Fruit fly (Drosophila melanogaster) whole organism, wandering third instar larva: ENCODE results near the gene CG15743.

Experiments used
- Abd-B ChIP-seq: fragments of >200 bp; optimal IDR thresholded peaks from 2 replicates; lab custom pipeline; 2017; ENCODE audit warnings: missing biosample characterization, missing genetic modification characterization
- CG32264 ChIP-seq: fragments of 200-800 bp; sonication (Bioruptor generic); optimal IDR thresholded peaks from 2 replicates; lab custom pipeline; 2016; ENCODE audit warnings: missing biosample characterization, missing genetic modification characterization
- CG9705 ChIP-seq: fragments of 200-800 bp; sonication (Bioruptor generic); optimal IDR thresholded peaks from 2 replicates; lab custom pipeline; 2018; ENCODE audit warnings: missing biosample characterization, mild to moderate bottlenecking, missing genetic modification characterization
- CrebA ChIP-seq: fragments of 200-800 bp; sonication (Bioruptor generic); optimal IDR thresholded peaks from 2 replicates; lab custom pipeline; 2016; ENCODE audit warnings: missing biosample characterization, mild to moderate bottlenecking, missing genetic modification characterization, borderline replicate concordance
- Dfd ChIP-seq: fragments of >200 bp; optimal IDR thresholded peaks from 2 replicates; lab custom pipeline; 2017; ENCODE audit warnings: missing biosample characterization, missing genetic modification characterization
- Dif ChIP-seq: fragments of 200-275, 200-300 bp; sonication (Bioruptor generic); optimal IDR thresholded peaks from 2 replicates; lab custom pipeline; 2018; ENCODE audit warnings: missing biosample characterization, missing genetic modification characterization; ENCODE audit not compliant: partially characterized antibody
- GATAd ChIP-seq: sonication (Bioruptor generic); optimal IDR thresholded peaks from 2 replicates; lab custom pipeline; 2016; ENCODE audit warnings: missing biosample characterization, missing genetic modification characterization
- HLH106 ChIP-seq: fragments of 200-800 bp; optimal IDR thresholded peaks from 3 replicates; lab custom pipeline; 2019; ENCODE audit warnings: missing biosample characterization, mild to moderate bottlenecking, missing genetic modification characterization, moderate library complexity
- Hnf4 ChIP-seq: fragments of 200-800 bp; sonication (Bioruptor generic); optimal IDR thresholded peaks from 2 replicates; lab custom pipeline; 2016; ENCODE audit warnings: missing biosample characterization, mild to moderate bottlenecking, missing genetic modification characterization
- Hr78 ChIP-seq: fragments of >200 bp; optimal IDR thresholded peaks from 2 replicates; lab custom pipeline; 2017; ENCODE audit warnings: missing biosample characterization, missing genetic modification characterization
- Hr83 ChIP-seq: fragments of 200-300 bp; sonication (Bioruptor generic); optimal IDR thresholded peaks from 2 replicates; lab custom pipeline; 2016; ENCODE audit warnings: missing biosample characterization, mild to moderate bottlenecking, missing genetic modification characterization, moderate library complexity; ENCODE audit not compliant: poor library complexity, severe bottlenecking
- Jra ChIP-seq: sonication (Bioruptor generic); optimal IDR thresholded peaks from 2 replicates; lab custom pipeline; 2016; ENCODE audit warnings: missing biosample characterization, missing genetic modification characterization
- Mio ChIP-seq: sonication (Bioruptor generic); optimal IDR thresholded peaks from 2 replicates; lab custom pipeline; 2016; ENCODE audit warnings: missing biosample characterization, missing genetic modification characterization
- Myc ChIP-seq: fragments of >200 bp; optimal IDR thresholded peaks from 2 replicates; lab custom pipeline; 2017
- N ChIP-seq: fragments of >200 bp; optimal IDR thresholded peaks from 2 replicates; lab custom pipeline; 2018; ENCODE audit warnings: missing biosample characterization, missing external identifiers, missing genetic modification characterization
- Rel ChIP-seq, 2 experiments: fragments of 200-800 bp; sonication (Bioruptor generic) in 1 of 2; optimal IDR thresholded peaks; 2 replicates in 1 of 2; 3 replicates in 1 of 2; lab custom pipeline; 2016 to 2019; ENCODE audit warnings: mild to moderate bottlenecking in 2 of 2, missing biosample characterization in 2 of 2, missing genetic modification characterization in 2 of 2, moderate library complexity in 1 of 2
- Sp1 ChIP-seq: fragments of 200-800 bp; sonication (Bioruptor generic); optimal IDR thresholded peaks from 3 replicates; lab custom pipeline; 2019; ENCODE audit warnings: missing biosample characterization, mild to moderate bottlenecking, missing genetic modification characterization, moderate library complexity
- Vsx2 ChIP-seq: fragments of 200-300, 225-300 bp; sonication (Bioruptor generic); optimal IDR thresholded peaks from 2 replicates; lab custom pipeline; 2018; ENCODE audit warnings: missing biosample characterization, missing genetic modification characterization; ENCODE audit not compliant: partially characterized antibody
- br ChIP-seq: fragments of 200-800 bp; sonication (Bioruptor generic); optimal IDR thresholded peaks from 2 replicates; lab custom pipeline; 2016; ENCODE audit warnings: missing biosample characterization, missing genetic modification characterization
- brk ChIP-seq: fragments of 200-800 bp; sonication (Bioruptor generic); optimal IDR thresholded peaks from 2 replicates; lab custom pipeline; 2016; ENCODE audit warnings: missing biosample characterization, mild to moderate bottlenecking, missing genetic modification characterization
- dl ChIP-seq, 2 experiments: fragments of 175-275, 200-275 bp in 1 of 2; fragments of 200-275 bp in 1 of 2; sonication (Bioruptor generic); optimal IDR thresholded peaks; lab custom pipeline; 2018; ENCODE audit warnings: mild to moderate bottlenecking in 2 of 2, missing biosample characterization in 2 of 2, missing genetic modification characterization in 2 of 2, moderate library complexity in 2 of 2; ENCODE audit not compliant: partially characterized antibody in 2 of 2, insufficient read depth in 1 of 2
- dmrt93B ChIP-seq: fragments of 200-800 bp; sonication (Bioruptor generic); optimal IDR thresholded peaks from 2 replicates; lab custom pipeline; 2018; ENCODE audit warnings: missing biosample characterization, mild to moderate bottlenecking, missing genetic modification characterization
- dsf ChIP-seq: sonication (Bioruptor generic); optimal IDR thresholded peaks from 2 replicates; lab custom pipeline; 2016; ENCODE audit warnings: missing biosample characterization, missing genetic modification characterization, borderline replicate concordance
- ey ChIP-seq: fragments of 200-800 bp; sonication (Bioruptor generic); optimal IDR thresholded peaks from 2 replicates; lab custom pipeline; 2016; ENCODE audit warnings: missing biosample characterization, missing genetic modification characterization
- foxo ChIP-seq, 2 experiments: fragments of 200-800 bp; sonication (Bioruptor generic); optimal IDR thresholded peaks; 2 replicates in 1 of 2; 3 replicates in 1 of 2; lab custom pipeline; 2016 to 2017; ENCODE audit warnings: missing biosample characterization in 2 of 2, missing genetic modification characterization in 2 of 2
- fru ChIP-seq: fragments of 200-800 bp; sonication (Bioruptor generic); optimal IDR thresholded peaks from 3 replicates; lab custom pipeline; 2016; ENCODE audit warnings: missing biosample characterization, mild to moderate bottlenecking, missing genetic modification characterization
- h ChIP-seq: fragments of 200-800 bp; sonication (Bioruptor generic); optimal IDR thresholded peaks from 3 replicates; lab custom pipeline; 2016; ENCODE audit warnings: missing biosample characterization, mild to moderate bottlenecking, missing genetic modification characterization
- jim ChIP-seq: fragments of 175-275, 200-325 bp; sonication (Bioruptor generic); optimal IDR thresholded peaks from 2 replicates; lab custom pipeline; 2016; ENCODE audit warnings: missing biosample characterization, mild to moderate bottlenecking, missing genetic modification characterization
- lola ChIP-seq: fragments of >200 bp; optimal IDR thresholded peaks from 2 replicates; lab custom pipeline; 2017; ENCODE audit warnings: missing biosample characterization, missing genetic modification characterization
- psq ChIP-seq: fragments of 200-800 bp; sonication (Bioruptor generic); optimal IDR thresholded peaks from 3 replicates; lab custom pipeline; 2017; ENCODE audit warnings: missing biosample characterization, mild to moderate bottlenecking, missing genetic modification characterization, moderate library complexity
- rgr ChIP-seq: fragments of 200-800 bp; sonication (Bioruptor generic); optimal IDR thresholded peaks from 3 replicates; lab custom pipeline; 2016; ENCODE audit warnings: missing biosample characterization, mild to moderate bottlenecking, missing genetic modification characterization
- sage ChIP-seq: fragments of 200-800 bp; sonication (Bioruptor generic); optimal IDR thresholded peaks from 2 replicates; lab custom pipeline; 2016; ENCODE audit warnings: missing biosample characterization, mild to moderate bottlenecking, missing genetic modification characterization
- sv ChIP-seq: fragments of 200-800 bp; sonication (Bioruptor generic); optimal IDR thresholded peaks from 3 replicates; lab custom pipeline; 2016; ENCODE audit warnings: missing biosample characterization, missing genetic modification characterization
- tai ChIP-seq: sonication (Bioruptor generic); optimal IDR thresholded peaks from 2 replicates; lab custom pipeline; 2016; ENCODE audit warnings: missing biosample characterization, missing genetic modification characterization
- usp ChIP-seq: fragments of >200 bp; optimal IDR thresholded peaks from 2 replicates; lab custom pipeline; 2017; ENCODE audit warnings: missing biosample characterization, missing genetic modification characterization
- woc ChIP-seq: sonication (Bioruptor generic); optimal IDR thresholded peaks from 2 replicates; lab custom pipeline; 2016; ENCODE audit warnings: missing biosample characterization, mild to moderate bottlenecking, missing genetic modification characterization

CG15743 gene

DNA sequence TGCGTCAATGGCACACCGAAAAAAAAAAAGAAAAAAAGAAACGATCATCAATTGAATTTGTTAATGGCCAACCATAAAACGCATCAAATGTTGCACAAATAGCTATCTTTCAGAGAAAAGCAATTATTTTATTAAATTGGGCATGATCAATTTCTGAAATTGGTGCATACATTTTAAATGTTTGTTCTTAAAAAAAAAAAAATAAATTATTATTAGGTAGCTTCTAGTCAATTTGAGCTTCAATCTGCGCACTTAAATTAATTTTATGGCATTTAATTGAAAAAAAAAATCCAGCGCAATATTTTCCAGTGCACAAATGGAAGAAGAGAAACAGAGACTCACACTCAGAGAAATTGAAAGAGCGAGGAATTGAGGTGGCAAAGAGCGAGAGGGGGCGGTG, 37.6 kb downstream of the CG15743 start (continued):
- TF ChIP-seq Myc (lab: Kevin White, UChicago): no peak
- no peak for TF ChIP-seq Dfd (GFP tag; lab: Kevin White, UChicago)
- peak; percentile 79 for TF ChIP-seq br
- no peak for TF ChIP-seq CG9705 (GFP tag; lab: Kevin White, UChicago)
- TF ChIP-seq psq (GFP tag; lab: Kevin White, UChicago): peak; percentile 59
- peak; percentile 13 for TF ChIP-seq sv (GFP tag; lab: Kevin White, UChicago)

DNA sequence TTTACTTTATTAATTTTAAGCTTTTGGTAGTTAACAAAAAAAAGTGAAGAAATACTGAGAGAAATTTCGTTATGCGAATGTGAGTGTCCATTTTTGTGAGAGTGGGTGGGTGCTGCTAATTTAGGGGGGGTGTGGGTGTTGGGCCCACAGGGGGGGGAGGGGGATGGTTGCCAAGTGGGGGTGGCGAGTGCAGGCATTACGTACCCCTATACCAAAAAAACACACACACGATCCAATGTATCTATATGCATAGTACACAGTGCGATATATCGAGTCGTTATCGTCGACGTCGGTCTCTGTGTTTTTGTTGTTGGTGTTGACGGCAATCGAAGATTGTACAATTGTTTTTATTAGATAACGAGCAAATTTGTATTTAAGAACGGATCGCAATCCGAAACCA, 38.0 kb downstream of the CG15743 start:
- no peak for TF ChIP-seq HLH106 (tag; lab: Kevin White, UChicago)
- no peak for TF ChIP-seq br
- no peak for TF ChIP-seq woc (GFP tag; lab: Kevin White, UChicago)
- no peak for TF ChIP-seq CG9705 (GFP tag; lab: Kevin White, UChicago)
- no peak for TF ChIP-seq sv (GFP tag; lab: Kevin White, UChicago)

DNA sequence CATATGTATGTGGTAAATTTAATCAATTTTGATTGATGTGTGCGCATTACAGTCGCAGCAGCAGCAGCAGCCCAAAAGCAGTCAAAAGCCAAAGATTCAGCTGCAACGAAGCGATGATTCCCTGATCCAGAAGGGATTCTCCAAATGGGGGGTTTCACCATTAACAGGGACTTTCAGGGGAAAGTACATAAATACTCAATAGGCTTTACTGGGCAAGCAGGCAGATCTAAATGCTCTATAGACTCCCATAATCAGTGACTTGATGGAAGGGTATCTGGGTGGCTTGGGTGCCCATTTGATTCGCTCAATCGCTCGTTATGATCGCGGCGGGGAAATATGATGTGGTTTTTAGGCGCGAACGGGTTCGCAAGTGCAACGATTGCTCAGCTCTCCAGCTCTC, 39.8 kb downstream of the CG15743 start:
- no peak for TF ChIP-seq CG32264 (GFP tag; lab: Kevin White, UChicago)
- no peak for TF ChIP-seq Mio (GFP tag; lab: Kevin White, UChicago)
- TF ChIP-seq h (GFP tag; lab: Kevin White, UChicago): peak; percentile 24
- no peak for TF ChIP-seq sv (GFP tag; lab: Kevin White, UChicago)
- TF ChIP-seq Dfd (GFP tag; lab: Kevin White, UChicago): no peak
- TF ChIP-seq rgr: peak; percentile 34
- no peak for TF ChIP-seq CrebA (GFP tag; lab: Kevin White, UChicago)
- TF ChIP-seq Sp1: peak; percentile 7
- no peak for TF ChIP-seq Myc (lab: Kevin White, UChicago)
- TF ChIP-seq woc (GFP tag; lab: Kevin White, UChicago): no peak
- TF ChIP-seq Hnf4: no peak
- TF ChIP-seq jim (GFP tag; lab: Kevin White, UChicago): no peak
- no peak for TF ChIP-seq Hr78 (GFP tag; lab: Kevin White, UChicago)
- TF ChIP-seq foxo (GFP tag; optimal IDR thresholded peaks at IDR 0.05; lab: Kevin White, UChicago): no peak
- no peak for TF ChIP-seq N (GFP tag; lab: Kevin White, UChicago)
- no peak for TF ChIP-seq dsf
- peak; percentile 4 for TF ChIP-seq psq (GFP tag; lab: Kevin White, UChicago)
- TF ChIP-seq Abd-B: no peak
- no peak for TF ChIP-seq lola
- no peak for TF ChIP-seq Rel (GFP tag; optimal IDR thresholded peaks at IDR 0.05; lab: Kevin White, UChicago)
- peak; percentile 17 for TF ChIP-seq Rel (tag; optimal IDR thresholded peaks at IDR 0.05; lab: Kevin White, UChicago)
- no peak for TF ChIP-seq Dif
- no peak for TF ChIP-seq tai
- TF ChIP-seq dl (GFP tag; optimal IDR thresholded peaks at IDR 0.05; lab: Kevin White, UChicago; ENCODE audit: insufficient read depth in 1 of 2, partially characterized antibody in 2 of 2): no peak
- peak; percentile 20 for TF ChIP-seq br
- peak; percentile 18 for TF ChIP-seq dmrt93B (GFP tag; lab: Kevin White, UChicago)
- TF ChIP-seq GATAd (GFP tag; lab: Kevin White, UChicago): no peak
- TF ChIP-seq CG9705 (GFP tag; lab: Kevin White, UChicago): no peak
- no peak for TF ChIP-seq Vsx2 (GFP tag; lab: Kevin White, UChicago)
- peak; percentile 20 for TF ChIP-seq ey (GFP tag; lab: Kevin White, UChicago)
- no peak for TF ChIP-seq brk
- peak; percentile 29 for TF ChIP-seq HLH106 (tag; lab: Kevin White, UChicago)

DNA sequence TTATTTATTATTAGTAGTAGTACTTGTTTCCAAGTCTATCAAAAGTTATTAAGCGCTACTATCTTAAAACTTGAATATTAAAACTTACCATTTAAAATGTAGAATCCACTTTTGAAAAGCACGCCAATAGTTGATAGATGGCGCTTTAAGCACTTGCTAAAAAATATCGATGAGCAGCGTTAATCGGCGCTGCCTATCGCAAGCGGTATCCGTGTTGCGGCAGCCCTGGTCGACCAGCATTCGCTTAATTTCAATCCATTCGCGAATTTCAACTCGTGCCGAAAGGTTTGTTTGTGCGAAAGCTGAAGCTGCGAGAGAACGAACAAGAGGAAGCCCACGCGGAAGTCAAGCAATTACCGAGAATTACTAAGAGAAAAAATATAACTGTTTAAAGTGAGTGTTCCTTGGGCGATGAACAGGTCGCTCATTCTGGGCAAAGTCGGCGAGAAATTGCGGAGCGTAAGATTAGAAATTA, 44.1 kb downstream of the CG15743 start, which contains the start of gene Prx2:
Gene Prx2, plus strand, starts transcription at position 253 of the 475 bp plus-strand sequence.
- TF ChIP-seq Mio (GFP tag; lab: Kevin White, UChicago) (no peak), Hr78 (GFP tag; lab: Kevin White, UChicago) (no peak), Vsx2 (GFP tag; lab: Kevin White, UChicago) (no peak), Abd-B (no peak), foxo (GFP tag; optimal IDR thresholded peaks at IDR 0.05; lab: Kevin White, UChicago) (peak in 1 of 2 experiments; percentile 44), dsf (no peak), rgr (peak; percentile 17), CG9705 (GFP tag; lab: Kevin White, UChicago) (peak; percentile 21), fru (GFP tag; lab: Kevin White, UChicago) (peak; percentile 42), Sp1 (peak; percentile 56), brk (no peak), sv (GFP tag; lab: Kevin White, UChicago) (no peak), h (GFP tag; lab: Kevin White, UChicago) (peak; percentile 42), usp (GFP tag; lab: Kevin White, UChicago) (no peak), CG32264 (GFP tag; lab: Kevin White, UChicago) (no peak), sage (no peak), Hr83 (GFP tag; lab: Kevin White, UChicago) (peak; percentile 80), Rel (GFP tag; optimal IDR thresholded peaks at IDR 0.05; lab: Kevin White, UChicago) (no peak), Rel (tag; optimal IDR thresholded peaks at IDR 0.05; lab: Kevin White, UChicago) (peak; percentile 60), Jra (GFP tag; lab: Kevin White, UChicago) (no peak), br (peak; percentile 17), Dif (peak; percentile 49), Hnf4 (peak; percentile 14), Myc (lab: Kevin White, UChicago) (no peak), tai (no peak), jim (GFP tag; lab: Kevin White, UChicago) (peak; percentile 57), ey (GFP tag; lab: Kevin White, UChicago) (no peak), lola (no peak)
